Worm (Caenorhabditis elegans) whole organism, L2 larva: Measurements from ENCODE around the gene pot-1.

Experiments used
- C34F6.9 ChIP-seq: fragments of 150-350 bp; optimal IDR thresholded peaks from 2 replicates; lab custom pipeline; 2014; ENCODE audit warnings: missing biosample characterization, missing genetic modification characterization
- F13H6.1 ChIP-seq: sonication (generic microtip); optimal IDR thresholded peaks from 2 replicates; lab custom pipeline; 2016; ENCODE audit warnings: missing genetic modification characterization, missing compliant biosample characterization
- R02D3.7 ChIP-seq: fragments of 150-350 bp; optimal IDR thresholded peaks from 2 replicates; lab custom pipeline; 2014; ENCODE audit warnings: missing biosample characterization, missing genetic modification characterization
- Y55F3AM.14 ChIP-seq: fragments of 200-800 bp; sonication (Bioruptor generic); optimal IDR thresholded peaks from 2 replicates; lab custom pipeline; 2018; ENCODE audit warnings: mild to moderate bottlenecking, missing genetic modification characterization, missing compliant biosample characterization
- ZK546.5 ChIP-seq: sonication (generic microtip); optimal IDR thresholded peaks from 2 replicates; lab custom pipeline; 2017; ENCODE audit warnings: missing biosample characterization, missing genetic modification characterization
- alr-1 ChIP-seq: fragments of 150-350 bp; optimal IDR thresholded peaks from 2 replicates; lab custom pipeline; 2014; ENCODE audit warnings: missing biosample characterization, missing genetic modification characterization
- ama-1 ChIP-seq: fragments of 150-350 bp; optimal IDR thresholded peaks from 2 replicates; lab custom pipeline; 2018; ENCODE audit warnings: inconsistent platforms
- blmp-1 ChIP-seq: sonication (generic microtip); optimal IDR thresholded peaks from 2 replicates; lab custom pipeline; 2017; ENCODE audit warnings: missing genetic modification characterization, mild to moderate bottlenecking, missing compliant biosample characterization, antibody characterized with exemption, moderate library complexity; ENCODE audit not compliant: insufficient read depth
- ceh-16 ChIP-seq: fragments of 150-350 bp; optimal IDR thresholded peaks from 2 replicates; lab custom pipeline; 2014; ENCODE audit warnings: missing biosample characterization, missing genetic modification characterization
- ceh-82 ChIP-seq: fragments of 150-350 bp; optimal IDR thresholded peaks from 2 replicates; lab custom pipeline; 2014; ENCODE audit warnings: missing biosample characterization, missing genetic modification characterization
- crh-2 ChIP-seq: sonication (generic microtip); optimal IDR thresholded peaks from 2 replicates; lab custom pipeline; 2017; ENCODE audit warnings: missing biosample characterization, missing genetic modification characterization
- dmd-4 ChIP-seq: sonication (generic microtip); optimal IDR thresholded peaks from 2 replicates; lab custom pipeline; 2017; ENCODE audit warnings: missing biosample characterization, missing genetic modification characterization
- egl-27 ChIP-seq: sonication (generic microtip); optimal IDR thresholded peaks from 3 replicates; lab custom pipeline; 2017; ENCODE audit warnings: missing biosample characterization, missing genetic modification reagents, missing genetic modification characterization
- elt-1 ChIP-seq: fragments of 150-350 bp; optimal IDR thresholded peaks from 2 replicates; lab custom pipeline; 2014; ENCODE audit warnings: missing biosample characterization, missing genetic modification characterization
- elt-3 ChIP-seq: sonication (generic microtip); optimal IDR thresholded peaks from 2 replicates; lab custom pipeline; 2017; ENCODE audit warnings: missing biosample characterization, missing genetic modification characterization
- fos-1 ChIP-seq: fragments of 150-350 bp; optimal IDR thresholded peaks from 2 replicates; lab custom pipeline; 2014; ENCODE audit warnings: missing biosample characterization, missing genetic modification characterization
- gmeb-1 ChIP-seq: fragments of 150-350 bp; optimal IDR thresholded peaks from 2 replicates; lab custom pipeline; 2014; ENCODE audit warnings: missing biosample characterization, missing genetic modification characterization
- lin-11 ChIP-seq: fragments of 150-350 bp; sonication (generic microtip); optimal IDR thresholded peaks from 2 replicates; lab custom pipeline; 2014; ENCODE audit warnings: missing biosample characterization, missing genetic modification characterization, inconsistent platforms, mixed read lengths
- lin-13 ChIP-seq: fragments of 150-350 bp; optimal IDR thresholded peaks from 2 replicates; lab custom pipeline; 2014; ENCODE audit warnings: missing biosample characterization, missing genetic modification reagents, missing genetic modification characterization
- lin-39 ChIP-seq: fragments of 150-350 bp; optimal IDR thresholded peaks from 2 replicates; lab custom pipeline; 2014; ENCODE audit warnings: missing biosample characterization, missing genetic modification reagents, missing genetic modification characterization
- lsy-2 ChIP-seq, 2 experiments: fragments of 150-350 bp in 1 of 2; sonication (generic microtip) in 1 of 2; optimal IDR thresholded peaks; 2 replicates each; lab custom pipeline; 2014 to 2017; ENCODE audit warnings: missing biosample characterization in 2 of 2, missing genetic modification characterization in 2 of 2
- mab-5 ChIP-seq: fragments of 150-350 bp; optimal IDR thresholded peaks from 2 replicates; lab custom pipeline; 2014; ENCODE audit warnings: missing biosample characterization, missing genetic modification characterization
- mbf-1 ChIP-seq: sonication (generic microtip); optimal IDR thresholded peaks from 2 replicates; lab custom pipeline; 2017; ENCODE audit warnings: missing biosample characterization, missing genetic modification characterization
- mdl-1 ChIP-seq, 2 experiments: fragments of 150-350 bp in 1 of 2; sonication (generic microtip) in 1 of 2; optimal IDR thresholded peaks; 2 replicates each; lab custom pipeline; 2017; ENCODE audit warnings: missing biosample characterization in 2 of 2, missing genetic modification characterization in 2 of 2
- nhr-11 ChIP-seq: fragments of 150-350 bp; optimal IDR thresholded peaks from 2 replicates; lab custom pipeline; 2014; ENCODE audit warnings: missing biosample characterization, missing genetic modification characterization
- nhr-12 ChIP-seq: fragments of 150-350 bp; optimal IDR thresholded peaks from 2 replicates; lab custom pipeline; 2014; ENCODE audit warnings: missing biosample characterization, missing genetic modification characterization
- nhr-129 ChIP-seq: fragments of 150-350 bp; optimal IDR thresholded peaks from 2 replicates; lab custom pipeline; 2014; ENCODE audit warnings: missing biosample characterization, missing genetic modification characterization
- nhr-21 ChIP-seq: fragments of 150-350 bp; optimal IDR thresholded peaks from 2 replicates; lab custom pipeline; 2014; ENCODE audit warnings: missing biosample characterization, missing genetic modification characterization
- nhr-23 ChIP-seq: fragments of 150-350 bp; optimal IDR thresholded peaks from 2 replicates; lab custom pipeline; 2014; ENCODE audit warnings: missing biosample characterization, missing genetic modification reagents, missing genetic modification characterization
- nhr-237 ChIP-seq: fragments of 150-350 bp; optimal IDR thresholded peaks from 2 replicates; lab custom pipeline; 2014; ENCODE audit warnings: missing biosample characterization, missing genetic modification characterization
- nhr-6 ChIP-seq: fragments of 150-350 bp; optimal IDR thresholded peaks from 2 replicates; lab custom pipeline; 2014; ENCODE audit warnings: missing biosample characterization, missing genetic modification characterization
- nhr-77 ChIP-seq: fragments of 150-350 bp; optimal IDR thresholded peaks from 2 replicates; lab custom pipeline; 2014; ENCODE audit warnings: missing biosample characterization, missing genetic modification characterization
- peb-1 ChIP-seq: fragments of 150-350 bp; optimal IDR thresholded peaks from 2 replicates; lab custom pipeline; 2014; ENCODE audit warnings: missing biosample characterization, missing genetic modification characterization
- skn-1 ChIP-seq: sonication (generic microtip); optimal IDR thresholded peaks from 2 replicates; lab custom pipeline; 2017; ENCODE audit warnings: missing biosample characterization, missing genetic modification characterization
- sma-3 ChIP-seq: sonication (generic microtip); optimal IDR thresholded peaks from 2 replicates; lab custom pipeline; 2016; ENCODE audit warnings: missing genetic modification reagents, missing genetic modification characterization, missing compliant biosample characterization
- sma-9 ChIP-seq, 2 experiments: fragments of 150-350 bp in 1 of 2; sonication (generic microtip) in 1 of 2; optimal IDR thresholded peaks; 2 replicates each; lab custom pipeline; 2014 to 2016; ENCODE audit warnings: missing genetic modification characterization in 2 of 2, mild to moderate bottlenecking in 1 of 2, missing biosample characterization in 1 of 2, missing compliant biosample characterization in 1 of 2, missing genetic modification reagents in 1 of 2, moderate library complexity in 1 of 2
- snpc-4 ChIP-seq: fragments of 150-350 bp; optimal IDR thresholded peaks from 2 replicates; lab custom pipeline; 2014; ENCODE audit warnings: missing biosample characterization, missing genetic modification characterization
- unc-39 ChIP-seq: fragments of 150-350 bp; optimal IDR thresholded peaks from 2 replicates; lab custom pipeline; 2014; ENCODE audit warnings: missing biosample characterization, missing genetic modification characterization
- unc-55 ChIP-seq: fragments of 150-350 bp; sonication (generic microtip); optimal IDR thresholded peaks from 3 replicates; lab custom pipeline; 2014; ENCODE audit warnings: missing biosample characterization, missing genetic modification reagents, missing genetic modification characterization
- ztf-1 ChIP-seq: fragments of 200-800 bp; sonication (Bioruptor generic); conservative IDR thresholded peaks from 2 replicates; pipeline ENCODE4 v1.3.6; 2022; ENCODE audit warnings: missing genetic modification characterization, missing compliant biosample characterization
- ztf-11 ChIP-seq: sonication (generic microtip); optimal IDR thresholded peaks from 2 replicates; lab custom pipeline; 2017; ENCODE audit warnings: missing biosample characterization, missing genetic modification characterization
- ztf-4 ChIP-seq: fragments of 150-350 bp; optimal IDR thresholded peaks from 2 replicates; lab custom pipeline; 2014; ENCODE audit warnings: missing biosample characterization, missing genetic modification characterization

Gene pot-1

DNA sequence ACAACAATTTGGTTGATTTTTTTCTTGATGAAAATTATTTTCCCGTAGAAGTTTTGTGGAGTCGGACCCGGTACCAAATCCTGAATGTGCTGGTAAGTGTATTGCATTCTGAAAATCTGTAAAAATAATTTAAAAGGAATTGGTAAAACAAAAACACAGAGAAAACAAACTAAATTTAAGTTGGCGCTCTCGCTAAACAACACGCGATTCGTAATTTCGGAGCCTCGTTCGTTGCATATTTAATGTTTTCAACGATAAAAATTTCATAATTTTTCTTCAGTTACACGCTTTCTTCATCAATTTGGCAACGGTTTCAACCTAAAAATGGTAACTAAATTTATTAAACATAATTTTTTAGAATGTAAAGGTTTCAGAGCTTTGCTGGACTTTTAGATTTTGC, at the start of gene pot-1, which contains the start of gene ggtb-1:
pot-1 (minus strand) TSS at position 120 of the 400 bp plus-strand sequence.
ggtb-1 (plus strand) TSS at position 208 of the 400 bp plus-strand sequence.
- peak; percentile 47 for TF ChIP-seq C34F6.9 (tag; lab: Kevin White, UChicago)
- TF ChIP-seq lsy-2 (tag; optimal IDR thresholded peaks at IDR 0.05; lab: Kevin White, UChicago): peak in 1 of 2 experiments; percentile 35
- peak; percentile 55 for TF ChIP-seq unc-55 (GFP tag; lab: Kevin White, UChicago)
- peak; percentile 7 for TF ChIP-seq gmeb-1
- no peak for TF ChIP-seq nhr-11

DNA sequence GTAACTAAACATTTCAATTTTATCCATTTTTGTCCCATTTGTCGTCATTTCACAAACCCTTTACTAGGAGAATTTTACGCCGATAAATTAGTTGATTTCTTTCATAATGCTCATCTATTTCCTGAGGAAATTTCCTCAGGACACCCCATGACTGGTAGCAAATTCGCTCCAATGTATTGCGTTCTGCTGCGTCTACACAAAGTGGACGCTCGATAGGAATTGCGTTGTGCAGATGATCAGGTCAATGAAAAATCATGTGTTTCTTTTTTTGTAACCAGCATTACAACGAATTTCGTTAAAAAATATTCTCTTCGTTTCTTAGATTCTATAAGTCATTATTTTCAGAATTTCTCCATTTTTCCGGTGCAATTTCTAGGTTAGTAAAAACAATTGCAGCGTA, 48.3 kb upstream of the pot-1 start, which contains the start of gene epg-4:
epg-4 (plus strand) TSS at position 346 of the 400 bp plus-strand sequence.
- TF ChIP-seq nhr-129: peak; percentile 78
- TF ChIP-seq ZK546.5 (tag; lab: Kevin White, UChicago): no peak
- TF ChIP-seq ama-1 (lab: Kevin White, UChicago): no peak
- TF ChIP-seq nhr-12 (tag; lab: Kevin White, UChicago): no peak
- no peak for TF ChIP-seq elt-1
- peak; percentile 76 for TF ChIP-seq C34F6.9 (tag; lab: Kevin White, UChicago)
- TF ChIP-seq lsy-2 (tag; optimal IDR thresholded peaks at IDR 0.05; lab: Kevin White, UChicago): peak in 1 of 2 experiments; percentile 57
- TF ChIP-seq unc-55 (GFP tag; lab: Kevin White, UChicago): peak; percentile 57
- TF ChIP-seq nhr-11: no peak
- TF ChIP-seq sma-3: no peak
- no peak for TF ChIP-seq lin-11 (tag; lab: Kevin White, UChicago)
- TF ChIP-seq nhr-23 (tag; lab: Kevin White, UChicago): no peak
- peak; percentile 21 for TF ChIP-seq crh-2 (tag; lab: Kevin White, UChicago)
- peak; percentile 48 for TF ChIP-seq fos-1

DNA sequence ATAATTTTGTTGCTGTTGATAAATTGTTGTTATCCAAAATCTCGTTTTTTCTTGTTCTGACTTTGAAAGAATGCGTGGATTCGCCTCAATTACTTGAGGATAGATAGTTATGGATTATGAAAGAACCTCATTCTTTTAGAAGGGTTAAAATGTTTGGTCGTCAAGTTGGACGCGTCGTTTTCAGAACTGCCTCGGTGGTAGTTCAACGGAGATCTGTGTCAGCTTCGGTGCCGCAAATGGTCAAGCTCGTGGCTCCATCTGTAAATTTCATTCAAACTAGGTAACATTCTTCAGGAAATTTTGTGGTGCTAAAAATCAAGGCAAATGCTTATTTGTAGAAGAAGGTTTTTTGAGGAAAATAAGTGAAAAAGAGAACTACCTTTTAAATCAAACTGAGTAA, 47.1 kb upstream of the pot-1 start, which contains the start of gene ndab-2:
ndab-2 (plus strand) TSS at position 140 of the 400 bp plus-strand sequence.
- TF ChIP-seq ztf-4 (tag; lab: Kevin White, UChicago) (peak; percentile 12), sma-9 (GFP tag; optimal IDR thresholded peaks at IDR 0.05; lab: Kevin White, UChicago) (no peak), sma-9 (tag; optimal IDR thresholded peaks at IDR 0.05; lab: Kevin White, UChicago) (no peak)
- TF ChIP-seq, all 48 proteins: peak for 1

DNA sequence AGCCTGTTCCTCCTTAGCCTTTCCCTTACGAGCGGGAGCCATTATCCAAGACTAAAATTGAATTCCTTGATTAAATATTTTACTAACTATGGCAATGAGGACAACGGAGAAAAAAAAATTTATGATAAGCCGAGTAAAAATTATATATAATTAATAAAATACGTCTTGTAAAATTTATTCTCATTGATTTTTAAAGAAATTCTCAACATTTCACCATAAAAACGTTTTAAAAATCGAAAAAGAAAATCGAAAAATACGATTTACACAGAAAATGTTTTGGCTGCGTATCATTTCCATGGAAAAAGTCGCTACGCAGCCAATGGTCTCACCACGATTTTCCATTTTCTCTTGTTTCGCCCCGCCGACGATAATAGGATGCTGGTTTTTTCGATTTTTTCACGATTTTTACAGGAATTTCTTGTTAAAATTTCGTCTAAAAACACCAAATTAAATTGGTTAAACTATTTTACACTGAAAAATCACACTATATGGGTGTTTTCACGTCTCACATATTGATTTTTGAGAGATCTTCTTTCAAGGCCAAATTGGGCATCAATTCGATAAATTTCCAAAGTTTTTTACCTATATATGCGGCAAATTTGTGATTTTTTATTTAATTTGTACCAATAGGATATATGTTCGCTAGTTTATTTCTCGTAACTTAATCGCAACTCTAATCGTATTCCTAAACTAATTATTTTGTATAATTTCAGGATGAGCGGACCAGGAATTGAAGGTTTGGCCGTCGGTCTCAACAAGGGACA, 46.2 kb upstream of the pot-1 start, which contains the start of the genes rps-14 and rpl-36:
rps-14 (minus strand) TSS at position 51 of the 764 bp plus-strand sequence.
rpl-36 (plus strand) TSS at position 714 of the 764 bp plus-strand sequence.
- peak; percentile 83 for TF ChIP-seq F13H6.1 (tag; lab: Kevin White, UChicago)
- TF ChIP-seq lsy-2 (tag; optimal IDR thresholded peaks at IDR 0.05; lab: Kevin White, UChicago): peak; percentile 83 to 96
- TF ChIP-seq sma-9 (GFP tag; optimal IDR thresholded peaks at IDR 0.05; lab: Kevin White, UChicago): peak; percentile 88
- no peak for TF ChIP-seq sma-9 (tag; optimal IDR thresholded peaks at IDR 0.05; lab: Kevin White, UChicago)
- no peak for TF ChIP-seq ztf-1
- no peak for TF ChIP-seq nhr-23 (tag; lab: Kevin White, UChicago)
- peak; percentile 87 for TF ChIP-seq ama-1 (lab: Kevin White, UChicago)
- TF ChIP-seq lin-39: no peak
- TF ChIP-seq fos-1: peak; percentile 71
- TF ChIP-seq snpc-4 (tag; lab: Kevin White, UChicago): peak; percentile 74
- TF ChIP-seq nhr-21 (tag; lab: Kevin White, UChicago): peak; percentile 91
- no peak for TF ChIP-seq dmd-4 (tag; lab: Kevin White, UChicago)
- TF ChIP-seq peb-1: no peak
- TF ChIP-seq unc-39 (tag; lab: Kevin White, UChicago): no peak
- peak; percentile 74 for TF ChIP-seq mab-5 (tag; lab: Kevin White, UChicago)
- peak; percentile 44 for TF ChIP-seq R02D3.7 (tag; lab: Kevin White, UChicago)
- peak; percentile 95 for TF ChIP-seq C34F6.9 (tag; lab: Kevin White, UChicago)
- peak; percentile 94 for TF ChIP-seq crh-2 (tag; lab: Kevin White, UChicago)
- TF ChIP-seq elt-3 (tag; lab: Kevin White, UChicago): no peak
- peak; percentile 91 for TF ChIP-seq nhr-6 (tag; lab: Kevin White, UChicago)
- no peak for TF ChIP-seq nhr-11
- TF ChIP-seq egl-27: peak; percentile 91
- peak; percentile 23 for TF ChIP-seq ceh-82 (tag; lab: Kevin White, UChicago)
- peak; percentile 91 for TF ChIP-seq lin-13 (GFP tag; lab: Kevin White, UChicago)
- TF ChIP-seq nhr-129: peak; percentile 88
- TF ChIP-seq ztf-11: no peak
- no peak for TF ChIP-seq Y55F3AM.14 (GFP tag; lab: Kevin White, UChicago)
- TF ChIP-seq mbf-1: no peak
- TF ChIP-seq mdl-1 (tag; optimal IDR thresholded peaks at IDR 0.05; lab: Kevin White, UChicago): peak in 1 of 2 experiments; percentile 19
- TF ChIP-seq blmp-1: peak; percentile 88
- peak; percentile 88 for TF ChIP-seq gmeb-1
- TF ChIP-seq lin-11 (tag; lab: Kevin White, UChicago): peak; percentile 79
- TF ChIP-seq alr-1 (tag; lab: Kevin White, UChicago): no peak
- TF ChIP-seq ceh-16 (tag; lab: Kevin White, UChicago): peak; percentile 74
- no peak for TF ChIP-seq nhr-12 (tag; lab: Kevin White, UChicago)
- no peak for TF ChIP-seq skn-1 (tag; lab: Kevin White, UChicago)
- peak; percentile 23 for TF ChIP-seq nhr-77
- TF ChIP-seq nhr-237 (tag; lab: Kevin White, UChicago): no peak
- no peak for TF ChIP-seq elt-1
- TF ChIP-seq unc-55 (GFP tag; lab: Kevin White, UChicago): peak; percentile 93
